Worm (Caenorhabditis elegans) whole organism, L4/young adult: ENCODE measurements around the gene F22E5.20.

Experiments used
- W03F9.2 ChIP-seq: fragments of 150-350 bp; optimal IDR thresholded peaks from 2 replicates; lab custom pipeline; 2014; ENCODE audit warnings: missing biosample characterization, missing genetic modification characterization
- him-1 ChIP-seq: sonication (generic microtip); optimal IDR thresholded peaks from 2 replicates; lab custom pipeline; 2016; ENCODE audit warnings: missing genotype, missing genetic modification reagents, missing genetic modification characterization, missing compliant biosample characterization

DNA sequence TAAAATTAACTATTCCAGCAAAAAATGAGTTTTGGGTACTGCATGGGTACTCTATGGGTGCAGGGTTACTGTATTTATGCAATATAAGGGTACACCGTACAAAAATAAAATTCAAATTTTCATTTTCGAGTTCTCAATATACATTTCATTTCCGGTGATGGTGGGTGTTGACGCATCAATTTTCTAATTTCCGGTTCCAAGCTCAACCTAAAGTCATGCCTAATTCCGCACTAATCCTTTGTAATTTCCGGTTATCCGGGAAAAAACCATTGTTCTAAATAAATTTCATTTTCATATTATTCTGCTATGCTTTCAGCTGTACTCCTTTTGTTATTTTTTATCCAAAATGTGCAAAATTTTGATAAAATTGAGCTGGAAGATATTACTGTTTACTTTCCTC is 14.1 kb downstream of the F22E5.20 start, which contains the start of gene gcy-21:
- TF ChIP-seq him-1 (tag; lab: Kevin White, UChicago) (no peak), W03F9.2 (tag; lab: Kevin White, UChicago) (no peak)
